Fruit fly (Drosophila melanogaster): Measurements from ENCODE around the gene CG10237.

CG10237 gene

DNA sequence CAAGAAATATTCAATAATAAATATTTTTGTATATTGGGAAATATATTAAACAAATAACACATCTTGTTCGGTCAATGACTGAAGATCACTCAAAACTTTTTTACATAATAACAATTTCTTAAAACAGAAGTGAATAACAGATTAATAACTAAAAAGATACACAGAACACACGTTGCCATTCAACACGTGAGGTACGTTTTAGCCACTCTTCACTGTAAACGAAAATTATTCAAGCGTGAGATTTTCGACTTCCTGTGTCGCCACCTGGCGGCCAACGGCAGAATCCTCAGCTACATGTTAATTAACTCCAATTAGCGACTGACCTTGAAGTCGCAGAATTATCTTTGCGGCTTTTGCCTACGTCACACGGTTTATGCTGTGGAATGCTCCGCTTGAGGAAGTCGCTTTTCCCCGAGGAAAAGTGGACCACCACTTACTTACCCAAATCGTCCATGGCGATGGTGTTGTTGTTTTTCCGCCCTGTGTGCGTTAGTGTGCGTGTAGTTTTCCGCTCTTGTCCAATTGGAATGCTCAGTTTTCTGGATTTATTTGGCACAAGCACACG lies 16.7 kb downstream of the CG10237 start (continued):
- TF ChIP-seq Dbx (GFP tag; IDR thresholded peaks at IDR 0.05) (peak; percentile 43; the same call in 2 of the 3 replicates), ssp (GFP tag; IDR thresholded peaks at IDR 0.05) (peak; percentile 27; the same call in 1 of the 2 replicates), Six4 (GFP tag; optimal IDR thresholded peaks at IDR 0.05) (peak; percentile 35), CG17186 (GFP tag; optimal IDR thresholded peaks at IDR 0.05) (no peak), CG11723 (GFP tag; optimal IDR thresholded peaks at IDR 0.05) (peak; percentile 49), z (GFP tag; IDR thresholded peaks at IDR 0.05) (peak; percentile 58; the same call in 1 of the 3 replicates), Ptx1 (GFP tag; IDR thresholded peaks at IDR 0.05) (peak; percentile 76), HmgD (GFP tag; optimal IDR thresholded peaks at IDR 0.05) (peak; percentile 16), Oaz (GFP tag; IDR thresholded peaks at IDR 0.05) (peak; percentile 23; the same call in 1 of the 2 replicates), H2.0 (GFP tag; IDR thresholded peaks at IDR 0.05) (peak; percentile 71), kni (GFP tag; optimal IDR thresholded peaks at IDR 0.05) (peak; percentile 86), CG13624 (GFP tag; optimal IDR thresholded peaks at IDR 0.05) (peak; percentile 64), CG12155 (GFP tag; optimal IDR thresholded peaks at IDR 0.05) (peak; percentile 44), Rfx (GFP tag; IDR thresholded peaks at IDR 0.05) (peak; percentile 86), danr (GFP tag; IDR thresholded peaks at IDR 0.05) (peak; percentile 50; the same call in 1 of the 2 replicates), sug (tag; optimal IDR thresholded peaks at IDR 0.05) (peak; percentile 48), CG2199 (GFP tag; IDR thresholded peaks at IDR 0.05) (peak; percentile 82; the same call in 1 of the 3 replicates), CG8765 (GFP tag; IDR thresholded peaks at IDR 0.05) (peak; percentile 20; the same call in 1 of the 2 replicates), Hr3 (GFP tag; optimal IDR thresholded peaks at IDR 0.05) (peak; percentile 55), nmo (GFP tag; optimal IDR thresholded peaks at IDR 0.05) (peak; percentile 74), dmrt11E (tag; optimal IDR thresholded peaks at IDR 0.05) (peak; percentile 63), CG42726 (GFP tag; IDR thresholded peaks at IDR 0.05; ENCODE audit: partially characterized antibody) (0 out of 2 replicates have a peak, but pooled peaks have one; percentile 15), CG11456 (GFP tag; IDR thresholded peaks at IDR 0.05) (peak; percentile 70; the same call in 2 of the 3 replicates), cg (GFP tag; optimal IDR thresholded peaks at IDR 0.05) (no peak), crol (GFP tag; IDR thresholded peaks at IDR 0.05) (no peak), sd (tag; optimal IDR thresholded peaks at IDR 0.05) (peak; percentile 70), tio (GFP tag; optimal IDR thresholded peaks at IDR 0.05) (peak; percentile 77), Xrp1 (GFP tag; IDR thresholded peaks at IDR 0.05) (peak; percentile 75), sens (GFP tag) (peak; percentile 91), gem (tag; optimal IDR thresholded peaks at IDR 0.05) (peak; percentile 85), CG11085 (GFP tag; IDR thresholded peaks at IDR 0.05) (peak; percentile 51), bcd (GFP tag; optimal IDR thresholded peaks at IDR 0.05) (peak; percentile 70), corto (GFP tag; optimal IDR thresholded peaks at IDR 0.05) (peak; percentile 11), CG8944 (GFP tag; optimal IDR thresholded peaks at IDR 0.05) (no peak), CG43689 (GFP tag; IDR thresholded peaks at IDR 0.05) (peak; percentile 53), CG17912 (GFP tag; optimal IDR thresholded peaks at IDR 0.05) (peak; percentile 73)

- TF ChIP-seq Asciz (GFP tag; optimal IDR thresholded peaks at IDR 0.05) (no peak), slp2 (GFP tag; optimal IDR thresholded peaks at IDR 0.05) (no peak), zfh2 (GFP tag; optimal IDR thresholded peaks at IDR 0.05) (no peak), NFAT (GFP tag; IDR thresholded peaks at IDR 0.05) (no peak), ERR (GFP tag; optimal IDR thresholded peaks at IDR 0.05) (no peak), CG11085 (GFP tag; IDR thresholded peaks at IDR 0.05) (no peak), emc (GFP tag; optimal IDR thresholded peaks at IDR 0.05) (no peak), H2.0 (GFP tag; IDR thresholded peaks at IDR 0.05) (no peak), Bgb (GFP tag; IDR thresholded peaks at IDR 0.05; ENCODE audit: partially characterized antibody) (0 out of 2 replicates have a peak, but pooled peaks have one; percentile 24), sd (tag; optimal IDR thresholded peaks at IDR 0.05) (peak; percentile 34), seq (GFP tag; IDR thresholded peaks at IDR 0.05) (no peak), Tbp (GFP tag; optimal IDR thresholded peaks at IDR 0.05) (no peak), CG11456 (GFP tag; IDR thresholded peaks at IDR 0.05) (no peak), CG7786 (GFP tag; optimal IDR thresholded peaks at IDR 0.05) (no peak), nom (GFP tag; optimal IDR thresholded peaks at IDR 0.05) (peak; percentile 50), cwo (GFP tag; optimal IDR thresholded peaks at IDR 0.05) (no peak), CG18262 (tag; optimal IDR thresholded peaks at IDR 0.05) (no peak), Sin3A (optimal IDR thresholded peaks at IDR 0.05) (no peak), CG4282 (GFP tag; optimal IDR thresholded peaks at IDR 0.05) (no peak), CG7556 (GFP tag; optimal IDR thresholded peaks at IDR 0.05) (no peak)
Observed at dm6 chr2L:19425105-19425504, 17.4 kb downstream of the CG10237 start.
